Worm (Caenorhabditis elegans) whole organism, L1 larva: Measurements from ENCODE around the gene rsu-1.

Experiments used
- C04F5.9 ChIP-seq: sonication (generic microtip); optimal IDR thresholded peaks from 2 replicates; lab custom pipeline; 2016; ENCODE audit warnings: missing genetic modification characterization, missing compliant biosample characterization
- C16A3.4 ChIP-seq: fragments of 150-350 bp; optimal IDR thresholded peaks from 2 replicates; lab custom pipeline; 2014; ENCODE audit warnings: missing biosample characterization, missing genetic modification characterization
- C34B4.2 ChIP-seq: sonication (generic microtip); optimal IDR thresholded peaks from 2 replicates; lab custom pipeline; 2017; ENCODE audit warnings: mild to moderate bottlenecking, missing genetic modification characterization, missing compliant biosample characterization
- F16B12.6 ChIP-seq: fragments of 150-350 bp; optimal IDR thresholded peaks from 2 replicates; lab custom pipeline; 2014; ENCODE audit warnings: missing biosample characterization, missing genetic modification characterization
- Y116A8C.19 ChIP-seq: sonication (generic microtip); optimal IDR thresholded peaks from 2 replicates; lab custom pipeline; 2016; ENCODE audit warnings: missing compliant biosample characterization, missing genetic modification characterization, borderline replicate concordance
- aha-1 ChIP-seq: fragments of 150-350 bp; optimal IDR thresholded peaks from 2 replicates; lab custom pipeline; 2014; ENCODE audit warnings: missing biosample characterization, missing genetic modification characterization
- aly-2 ChIP-seq: fragments of 150-350 bp; optimal IDR thresholded peaks from 2 replicates; lab custom pipeline; 2014; ENCODE audit warnings: missing biosample characterization, missing genetic modification characterization
- blmp-1 ChIP-seq: fragments of 150-350 bp; optimal IDR thresholded peaks from 2 replicates; lab custom pipeline; 2014; ENCODE audit warnings: missing biosample characterization, missing genetic modification characterization
- ceh-82 ChIP-seq, 3 experiments: fragments of 150-350 bp in 1 of 3; sonication (generic microtip) in 2 of 3; optimal IDR thresholded peaks; 2 replicates each; lab custom pipeline; 2014 to 2017; ENCODE audit warnings: missing biosample characterization in 3 of 3, missing genetic modification characterization in 3 of 3
- ces-1 ChIP-seq: fragments of 150-350 bp; optimal IDR thresholded peaks from 2 replicates; lab custom pipeline; 2014; ENCODE audit warnings: missing biosample characterization, missing genetic modification reagents, missing genetic modification characterization
- efl-1 ChIP-seq, 4 experiments: fragments of 150-350 bp; optimal IDR thresholded peaks in 3 of 4; peaks in 1 of 4; 1 replicate in 1 of 4; 2 replicates in 3 of 4; lab custom pipeline; 2014; ENCODE audit warnings: missing biosample characterization in 2 of 4, missing genetic modification characterization in 2 of 4, missing genetic modification reagents in 2 of 4
- egl-27 ChIP-seq, 2 experiments: fragments of 150-350 bp in 1 of 2; sonication (generic microtip); optimal IDR thresholded peaks; 3 replicates each; lab custom pipeline; 2017 to 2018; ENCODE audit warnings: missing biosample characterization in 2 of 2, missing genetic modification characterization in 2 of 2, missing genetic modification reagents in 2 of 2
- elt-2 ChIP-seq: sonication (generic microtip); optimal IDR thresholded peaks from 2 replicates; lab custom pipeline; 2016; ENCODE audit warnings: missing genetic modification characterization, mild to moderate bottlenecking, inconsistent platforms, missing compliant biosample characterization, missing genetic modification reagents
- elt-3 ChIP-seq, 6 experiments: fragments of 150-350 bp in 1 of 6; sonication (generic microtip); optimal IDR thresholded peaks; 2 replicates each; lab custom pipeline; 2017 to 2018; ENCODE audit warnings: missing biosample characterization in 6 of 6, missing genetic modification characterization in 6 of 6, inconsistent platforms in 1 of 6
- fkh-4 ChIP-seq: sonication (generic microtip); optimal IDR thresholded peaks from 2 replicates; lab custom pipeline; 2016; ENCODE audit warnings: missing compliant biosample characterization, missing genetic modification characterization, borderline replicate concordance
- fkh-8 ChIP-seq: sonication (generic microtip); optimal IDR thresholded peaks from 2 replicates; lab custom pipeline; 2016; ENCODE audit warnings: mild to moderate bottlenecking, missing genetic modification characterization, missing compliant biosample characterization
- fos-1 ChIP-seq: fragments of 150-350 bp; optimal IDR thresholded peaks from 2 replicates; lab custom pipeline; 2014; ENCODE audit warnings: missing biosample characterization, missing genetic modification characterization
- grh-1 ChIP-seq: fragments of 200-800 bp; sonication (Bioruptor generic); IDR thresholded peaks from 2 replicates; pipeline ENCODE4 v1.3.6; 2022; ENCODE audit warnings: missing genetic modification reagents, missing genetic modification characterization, missing compliant biosample characterization
- lin-14 ChIP-seq: fragments of 200-800 bp; sonication (Bioruptor generic); optimal IDR thresholded peaks from 2 replicates; lab custom pipeline; 2018; ENCODE audit warnings: mild to moderate bottlenecking, missing genetic modification characterization, moderate library complexity, missing compliant biosample characterization
- lin-15B ChIP-seq: fragments of 150-350 bp; sonication (generic microtip); optimal IDR thresholded peaks from 3 replicates; lab custom pipeline; 2014; ENCODE audit warnings: missing biosample characterization, missing genetic modification characterization
- lin-35 ChIP-seq, 2 experiments: fragments of 150-350 bp; optimal IDR thresholded peaks; 2 replicates each; lab custom pipeline; 2014; ENCODE audit warnings: missing biosample characterization in 2 of 2, missing genetic modification characterization in 2 of 2, missing genetic modification reagents in 2 of 2
- lir-3 ChIP-seq: sonication (generic microtip); optimal IDR thresholded peaks from 2 replicates; lab custom pipeline; 2016; ENCODE audit warnings: mild to moderate bottlenecking, missing genetic modification characterization, moderate library complexity, missing compliant biosample characterization; ENCODE audit not compliant: poor library complexity
- lsy-2 ChIP-seq, 2 experiments: fragments of 150-350 bp; optimal IDR thresholded peaks; 2 replicates each; lab custom pipeline; 2014; ENCODE audit warnings: missing biosample characterization in 2 of 2, missing genetic modification characterization in 2 of 2
- mdl-1 ChIP-seq, 2 experiments: fragments of 150-350 bp; optimal IDR thresholded peaks; 2 replicates each; lab custom pipeline; 2014 to 2017; ENCODE audit warnings: missing biosample characterization in 2 of 2, missing genetic modification characterization in 2 of 2, inconsistent platforms in 1 of 2
- nhr-11 ChIP-seq: fragments of 150-350 bp; optimal IDR thresholded peaks from 2 replicates; lab custom pipeline; 2014; ENCODE audit warnings: missing biosample characterization, missing genetic modification characterization
- nhr-19 ChIP-seq: fragments of 200-800 bp; sonication (Bioruptor generic); conservative IDR thresholded peaks from 2 replicates; pipeline ENCODE4 v1.3.6; 2022; ENCODE audit warnings: missing genetic modification characterization, missing compliant biosample characterization
- nhr-20 ChIP-seq: sonication (generic microtip); optimal IDR thresholded peaks from 2 replicates; lab custom pipeline; 2016; ENCODE audit warnings: mild to moderate bottlenecking, missing genetic modification characterization, missing compliant biosample characterization
- nhr-237 ChIP-seq: fragments of 150-350 bp; optimal IDR thresholded peaks from 2 replicates; lab custom pipeline; 2014; ENCODE audit warnings: missing biosample characterization, missing genetic modification characterization
- nhr-47 ChIP-seq: sonication (generic microtip); optimal IDR thresholded peaks from 2 replicates; lab custom pipeline; 2016; ENCODE audit warnings: mild to moderate bottlenecking, missing genetic modification characterization, moderate library complexity, missing compliant biosample characterization
- nhr-71 ChIP-seq: sonication (generic microtip); optimal IDR thresholded peaks from 2 replicates; lab custom pipeline; 2016; ENCODE audit warnings: mild to moderate bottlenecking, missing genetic modification characterization, moderate library complexity, missing compliant biosample characterization
- nhr-85 ChIP-seq: sonication (generic microtip); peaks from one replicate; lab custom pipeline; 2016; ENCODE audit warnings: missing genetic modification characterization, inconsistent platforms, missing compliant biosample characterization
- nhr-90 ChIP-seq: sonication (generic microtip); optimal IDR thresholded peaks from 2 replicates; lab custom pipeline; 2016; ENCODE audit warnings: mild to moderate bottlenecking, missing genetic modification characterization, missing compliant biosample characterization; ENCODE audit not compliant: poor library complexity
- pag-3 ChIP-seq: sonication (generic microtip); optimal IDR thresholded peaks from 2 replicates; lab custom pipeline; 2017; ENCODE audit warnings: missing genetic modification characterization, mild to moderate bottlenecking, missing compliant biosample characterization, antibody characterized with exemption, borderline replicate concordance; ENCODE audit not compliant: insufficient read depth
- rnt-1 ChIP-seq: sonication (generic microtip); optimal IDR thresholded peaks from 2 replicates; lab custom pipeline; 2016; ENCODE audit warnings: mild to moderate bottlenecking, missing genetic modification characterization, moderate library complexity, missing compliant biosample characterization
- skn-1 ChIP-seq: fragments of 150-350 bp; optimal IDR thresholded peaks from 2 replicates; lab custom pipeline; 2014; ENCODE audit warnings: missing biosample characterization, missing genetic modification characterization
- snpc-4 ChIP-seq: fragments of 150-350 bp; optimal IDR thresholded peaks from 2 replicates; lab custom pipeline; 2014; ENCODE audit warnings: missing biosample characterization, missing genetic modification characterization
- snu-23 ChIP-seq: sonication (generic microtip); optimal IDR thresholded peaks from 2 replicates; lab custom pipeline; 2016; ENCODE audit warnings: missing genetic modification characterization, missing compliant biosample characterization
- swsn-7 ChIP-seq: sonication (generic microtip); optimal IDR thresholded peaks from 2 replicates; lab custom pipeline; 2016; ENCODE audit warnings: missing genetic modification characterization, missing compliant biosample characterization
- tbx-2 ChIP-seq: sonication (generic microtip); optimal IDR thresholded peaks from 2 replicates; lab custom pipeline; 2016; ENCODE audit warnings: missing genetic modification characterization, missing compliant biosample characterization
- tlp-1 ChIP-seq: fragments of 150-350 bp; optimal IDR thresholded peaks from 2 replicates; lab custom pipeline; 2014; ENCODE audit warnings: missing biosample characterization, missing genetic modification characterization
- unc-130 ChIP-seq: fragments of 150-350 bp; optimal IDR thresholded peaks from 2 replicates; lab custom pipeline; 2017; ENCODE audit warnings: missing biosample characterization, missing genetic modification characterization, inconsistent platforms
- unc-30 ChIP-seq: sonication (generic microtip); optimal IDR thresholded peaks from 2 replicates; lab custom pipeline; 2017; ENCODE audit warnings: missing biosample characterization, missing genetic modification characterization
- unc-86 ChIP-seq: sonication (generic microtip); optimal IDR thresholded peaks from 2 replicates; lab custom pipeline; 2016; ENCODE audit warnings: missing genetic modification characterization, missing compliant biosample characterization
- unc-98 ChIP-seq: fragments of 200-800 bp; sonication (Bioruptor generic); IDR thresholded peaks from 2 replicates; pipeline ENCODE4 v1.3.6; 2022; ENCODE audit warnings: missing genetic modification characterization, missing compliant biosample characterization
- vab-15 ChIP-seq: sonication (generic microtip); optimal IDR thresholded peaks from 2 replicates; lab custom pipeline; 2017; ENCODE audit warnings: missing genotype, mild to moderate bottlenecking, missing genetic modification characterization, missing compliant biosample characterization
- xbp-1 ChIP-seq: sonication (generic microtip); optimal IDR thresholded peaks from 2 replicates; lab custom pipeline; 2016; ENCODE audit warnings: missing genetic modification characterization, missing compliant biosample characterization
- ztf-11 ChIP-seq, 2 experiments: sonication (generic microtip); optimal IDR thresholded peaks; 2 replicates each; lab custom pipeline; 2016 to 2017; ENCODE audit warnings: missing genetic modification characterization in 2 of 2, missing biosample characterization in 1 of 2, missing compliant biosample characterization in 1 of 2
- ztf-4 ChIP-seq: fragments of 150-350 bp; optimal IDR thresholded peaks from 2 replicates; lab custom pipeline; 2014; ENCODE audit warnings: missing biosample characterization, missing genetic modification characterization

Gene rsu-1

DNA sequence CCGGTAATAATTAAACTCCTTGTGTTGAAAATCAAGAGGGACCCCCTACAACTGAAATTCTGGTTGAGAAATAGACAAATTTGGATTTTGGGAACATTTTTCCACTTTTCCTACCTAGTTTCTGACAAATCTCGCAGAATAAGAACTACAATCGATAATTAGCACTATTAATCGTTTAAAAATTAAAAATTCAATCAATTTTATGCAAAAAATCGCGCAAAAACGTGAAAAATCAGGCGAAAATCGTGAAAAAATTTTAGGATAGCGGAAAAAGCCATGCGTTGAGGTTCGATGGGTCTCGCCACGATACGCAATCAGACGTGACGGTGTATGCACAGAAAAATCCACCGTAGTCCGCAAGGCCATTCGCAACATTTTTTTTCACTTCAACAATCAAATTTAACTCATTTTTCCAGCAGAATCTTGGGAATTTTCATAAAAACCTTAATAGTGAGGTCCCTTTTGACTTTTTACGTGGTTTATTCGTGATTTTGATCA is 33.3 kb downstream of the rsu-1 start, which contains the start of gene lias-1 (continued):
- TF ChIP-seq pag-3 (tag; lab: Kevin White, UChicago), result no peak
- TF ChIP-seq unc-98 (GFP tag; lab: Robert Waterston, UW), result no peak
- TF ChIP-seq blmp-1, result peak; percentile 53
- peak; percentile 99 for TF ChIP-seq F16B12.6 (tag; lab: Kevin White, UChicago)
- TF ChIP-seq nhr-11 (tag; lab: Kevin White, UChicago), result no peak
- TF ChIP-seq nhr-237 (tag; lab: Kevin White, UChicago), result peak; percentile 15
- TF ChIP-seq skn-1 (tag; lab: Kevin White, UChicago), result peak; percentile 69
- no peak for TF ChIP-seq ztf-11 (tag; optimal IDR thresholded peaks at IDR 0.05; lab: Kevin White, UChicago)
- TF ChIP-seq lin-14 (GFP tag; lab: Kevin White, UChicago), result peak; percentile 78
- peak; percentile 43 for TF ChIP-seq unc-86 (tag; lab: Kevin White, UChicago)

DNA sequence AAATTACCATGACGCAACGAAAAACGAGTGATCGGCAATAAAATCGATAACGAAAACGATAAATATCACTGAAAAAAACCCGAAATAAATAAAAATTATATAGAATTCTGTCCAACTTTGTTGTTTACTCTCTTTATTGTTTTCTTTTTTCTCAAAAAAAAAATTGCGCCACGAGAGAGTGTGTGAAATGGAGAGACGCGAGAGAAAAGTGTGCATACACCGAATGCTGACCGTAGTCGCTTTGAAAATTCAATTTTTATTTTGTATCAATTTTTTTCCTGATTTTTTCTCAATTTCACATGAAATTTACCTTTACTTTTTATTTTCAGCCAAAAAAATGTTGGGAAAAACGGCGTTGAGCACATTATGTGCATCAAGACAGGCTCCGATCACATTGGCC is 38.1 kb downstream of the rsu-1 start, which contains the start of the genes M01F1.4 and mrpl-35:
Gene M01F1.4, minus strand, starts transcription at position 126 of the 400 bp plus-strand sequence.
Gene mrpl-35, plus strand, starts transcription at position 330 of the 400 bp plus-strand sequence.
- peak; percentile 52 for TF ChIP-seq snpc-4 (tag; lab: Kevin White, UChicago)
- peak; percentile 4 for TF ChIP-seq nhr-90 (tag; lab: Kevin White, UChicago)
- no peak for TF ChIP-seq fkh-4 (tag; lab: Kevin White, UChicago)
- TF ChIP-seq vab-15, result no peak
- peak; percentile 38 for TF ChIP-seq nhr-47 (tag; lab: Kevin White, UChicago)
- TF ChIP-seq nhr-85, result no peak
- TF ChIP-seq F16B12.6 (tag; lab: Kevin White, UChicago), result peak; percentile 90
- TF ChIP-seq xbp-1 (tag; lab: Kevin White, UChicago), result peak; percentile 41
- TF ChIP-seq C04F5.9 (tag; lab: Kevin White, UChicago), result peak; percentile 8
- TF ChIP-seq snu-23, result peak; percentile 69
- TF ChIP-seq nhr-71, result peak; percentile 65
- TF ChIP-seq pag-3 (tag; lab: Kevin White, UChicago), result no peak
- peak; percentile 28 for TF ChIP-seq swsn-7
- peak; percentile 54 to 57 for TF ChIP-seq efl-1 (optimal IDR thresholded peaks at IDR 0.05; lab: Kevin White, UChicago)
- TF ChIP-seq efl-1 (GFP tag; optimal IDR thresholded peaks at IDR 0.05 in 1 of 2; lab: Kevin White, UChicago), result peak; percentile 76 to 94
- TF ChIP-seq ztf-4 (tag; lab: Kevin White, UChicago), result no peak
- no peak for TF ChIP-seq fos-1
- TF ChIP-seq blmp-1, result peak; percentile 67
- TF ChIP-seq lin-14 (GFP tag; lab: Kevin White, UChicago), result peak; percentile 72
- peak; percentile 23 for TF ChIP-seq tbx-2
- TF ChIP-seq Y116A8C.19 (tag; lab: Kevin White, UChicago), result no peak
- no peak for TF ChIP-seq unc-30 (tag; lab: Kevin White, UChicago)
- no peak for TF ChIP-seq grh-1 (GFP tag; lab: Robert Waterston, UW)
- peak; percentile 26 for TF ChIP-seq unc-130
- peak in 1 of 2 experiments; percentile 2 for TF ChIP-seq mdl-1 (tag; optimal IDR thresholded peaks at IDR 0.05; lab: Kevin White, UChicago)
- no peak for TF ChIP-seq egl-27 (tag; optimal IDR thresholded peaks at IDR 0.05; lab: Kevin White, UChicago)
- TF ChIP-seq nhr-237 (tag; lab: Kevin White, UChicago), result no peak
- peak; percentile 4 for TF ChIP-seq fkh-8 (tag; lab: Kevin White, UChicago)
- TF ChIP-seq aha-1, result no peak
- TF ChIP-seq C16A3.4 (tag; lab: Kevin White, UChicago), result peak; percentile 3
- TF ChIP-seq lin-15B, result no peak
- peak in 1 of 6 experiments; percentile 63 for TF ChIP-seq elt-3 (tag; optimal IDR thresholded peaks at IDR 0.05; lab: Kevin White, UChicago)
- peak; percentile 38 for TF ChIP-seq rnt-1
- peak; percentile 95 to 98 for TF ChIP-seq lsy-2 (tag; optimal IDR thresholded peaks at IDR 0.05; lab: Kevin White, UChicago)
- TF ChIP-seq aly-2, result no peak
- TF ChIP-seq unc-86 (tag; lab: Kevin White, UChicago), result no peak
- no peak for TF ChIP-seq elt-2 (tag; lab: Kevin White, UChicago)
- peak; percentile 72 for TF ChIP-seq skn-1 (tag; lab: Kevin White, UChicago)
- TF ChIP-seq tlp-1 (tag; lab: Kevin White, UChicago), result no peak
- no peak for TF ChIP-seq C34B4.2
- TF ChIP-seq nhr-20 (tag; lab: Kevin White, UChicago), result peak; percentile 57
- TF ChIP-seq nhr-19 (GFP tag; lab: Robert Waterston, UW), result no peak
- TF ChIP-seq ceh-82 (tag; optimal IDR thresholded peaks at IDR 0.05; lab: Kevin White, UChicago), result peak in 1 of 3 experiments; percentile 59
- TF ChIP-seq lin-35 (GFP tag; optimal IDR thresholded peaks at IDR 0.05; lab: Kevin White, UChicago), result peak; percentile 61 to 70
- no peak for TF ChIP-seq ces-1 (GFP tag; lab: Kevin White, UChicago)
- no peak for TF ChIP-seq lir-3 (tag; lab: Kevin White, UChicago)
